Worm (Caenorhabditis elegans) whole organism, L1 larva: ENCODE data around the gene hrg-10.

Experiments
- C04F5.9 ChIP-seq: sonication (generic microtip); optimal IDR thresholded peaks from 2 replicates; lab custom pipeline; 2016; ENCODE audit warnings: missing genetic modification characterization, missing compliant biosample characterization
- C16A3.4 ChIP-seq: fragments of 150-350 bp; optimal IDR thresholded peaks from 2 replicates; lab custom pipeline; 2014; ENCODE audit warnings: missing biosample characterization, missing genetic modification characterization
- Y116A8C.19 ChIP-seq: sonication (generic microtip); optimal IDR thresholded peaks from 2 replicates; lab custom pipeline; 2016; ENCODE audit warnings: missing compliant biosample characterization, missing genetic modification characterization, borderline replicate concordance
- aha-1 ChIP-seq: fragments of 150-350 bp; optimal IDR thresholded peaks from 2 replicates; lab custom pipeline; 2014; ENCODE audit warnings: missing biosample characterization, missing genetic modification characterization
- alr-1 ChIP-seq: fragments of 200-800 bp; sonication (Bioruptor generic); optimal IDR thresholded peaks from 2 replicates; lab custom pipeline; 2018; ENCODE audit warnings: borderline replicate concordance, mild to moderate bottlenecking, missing genetic modification characterization, missing compliant biosample characterization
- aly-2 ChIP-seq: fragments of 150-350 bp; optimal IDR thresholded peaks from 2 replicates; lab custom pipeline; 2014; ENCODE audit warnings: missing biosample characterization, missing genetic modification characterization
- ceh-88 ChIP-seq: fragments of 200-800 bp; sonication (Bioruptor generic); IDR thresholded peaks from 2 replicates; pipeline ENCODE4 v1.3.6; 2022; ENCODE audit warnings: missing genetic modification characterization, missing compliant biosample characterization
- dpl-1 ChIP-seq, 3 experiments: fragments of 150-350 bp in 2 of 3; sonication (generic microtip) in 1 of 3; optimal IDR thresholded peaks; 2 replicates each; lab custom pipeline; 2014 to 2017; ENCODE audit warnings: missing biosample characterization in 3 of 3, missing genetic modification characterization in 3 of 3, missing genetic modification reagents in 3 of 3
- efl-1 ChIP-seq, 4 experiments: fragments of 150-350 bp; optimal IDR thresholded peaks in 3 of 4; peaks in 1 of 4; 1 replicate in 1 of 4; 2 replicates in 3 of 4; lab custom pipeline; 2014; ENCODE audit warnings: missing biosample characterization in 2 of 4, missing genetic modification characterization in 2 of 4, missing genetic modification reagents in 2 of 4
- elt-3 ChIP-seq, 6 experiments: fragments of 150-350 bp in 1 of 6; sonication (generic microtip); optimal IDR thresholded peaks; 2 replicates each; lab custom pipeline; 2017 to 2018; ENCODE audit warnings: missing biosample characterization in 6 of 6, missing genetic modification characterization in 6 of 6, inconsistent platforms in 1 of 6
- fkh-4 ChIP-seq: sonication (generic microtip); optimal IDR thresholded peaks from 2 replicates; lab custom pipeline; 2016; ENCODE audit warnings: missing compliant biosample characterization, missing genetic modification characterization, borderline replicate concordance
- fos-1 ChIP-seq: fragments of 150-350 bp; optimal IDR thresholded peaks from 2 replicates; lab custom pipeline; 2014; ENCODE audit warnings: missing biosample characterization, missing genetic modification characterization
- grh-1 ChIP-seq: fragments of 200-800 bp; sonication (Bioruptor generic); IDR thresholded peaks from 2 replicates; pipeline ENCODE4 v1.3.6; 2022; ENCODE audit warnings: missing genetic modification reagents, missing genetic modification characterization, missing compliant biosample characterization
- isw-1 ChIP-seq: fragments of 200-800 bp; sonication (Bioruptor generic); IDR thresholded peaks from 2 replicates; pipeline ENCODE4 v1.3.6; 2022; ENCODE audit warnings: missing genetic modification characterization, missing compliant biosample characterization
- lin-15B ChIP-seq: fragments of 150-350 bp; sonication (generic microtip); optimal IDR thresholded peaks from 3 replicates; lab custom pipeline; 2014; ENCODE audit warnings: missing biosample characterization, missing genetic modification characterization
- lin-35 ChIP-seq, 2 experiments: fragments of 150-350 bp; optimal IDR thresholded peaks; 2 replicates each; lab custom pipeline; 2014; ENCODE audit warnings: missing biosample characterization in 2 of 2, missing genetic modification characterization in 2 of 2, missing genetic modification reagents in 2 of 2
- mab-9 ChIP-seq: fragments of 200-800 bp; sonication (Bioruptor generic); IDR thresholded peaks from 2 replicates; pipeline ENCODE4 v1.3.6; 2022; ENCODE audit warnings: missing genetic modification reagents, missing genetic modification characterization, missing compliant biosample characterization
- mdl-1 ChIP-seq, 2 experiments: fragments of 150-350 bp; optimal IDR thresholded peaks; 2 replicates each; lab custom pipeline; 2014 to 2017; ENCODE audit warnings: missing biosample characterization in 2 of 2, missing genetic modification characterization in 2 of 2, inconsistent platforms in 1 of 2
- nhr-12 ChIP-seq: sonication (generic microtip); optimal IDR thresholded peaks from 2 replicates; lab custom pipeline; 2017; ENCODE audit warnings: missing biosample characterization, missing genetic modification characterization
- nhr-19 ChIP-seq: fragments of 200-800 bp; sonication (Bioruptor generic); conservative IDR thresholded peaks from 2 replicates; pipeline ENCODE4 v1.3.6; 2022; ENCODE audit warnings: missing genetic modification characterization, missing compliant biosample characterization
- nhr-20 ChIP-seq: sonication (generic microtip); optimal IDR thresholded peaks from 2 replicates; lab custom pipeline; 2016; ENCODE audit warnings: mild to moderate bottlenecking, missing genetic modification characterization, missing compliant biosample characterization
- nhr-28 ChIP-seq: fragments of 150-350 bp; optimal IDR thresholded peaks from 2 replicates; lab custom pipeline; 2014; ENCODE audit warnings: missing biosample characterization, missing genetic modification characterization
- nhr-47 ChIP-seq: sonication (generic microtip); optimal IDR thresholded peaks from 2 replicates; lab custom pipeline; 2016; ENCODE audit warnings: mild to moderate bottlenecking, missing genetic modification characterization, moderate library complexity, missing compliant biosample characterization
- nhr-76 ChIP-seq: sonication (generic microtip); optimal IDR thresholded peaks from 2 replicates; lab custom pipeline; 2017; ENCODE audit warnings: missing biosample characterization, missing genetic modification characterization
- nhr-85 ChIP-seq: sonication (generic microtip); peaks from one replicate; lab custom pipeline; 2016; ENCODE audit warnings: missing genetic modification characterization, inconsistent platforms, missing compliant biosample characterization
- pag-3 ChIP-seq: sonication (generic microtip); optimal IDR thresholded peaks from 2 replicates; lab custom pipeline; 2017; ENCODE audit warnings: missing genetic modification characterization, mild to moderate bottlenecking, missing compliant biosample characterization, antibody characterized with exemption, borderline replicate concordance; ENCODE audit not compliant: insufficient read depth
- unc-130 ChIP-seq: fragments of 150-350 bp; optimal IDR thresholded peaks from 2 replicates; lab custom pipeline; 2017; ENCODE audit warnings: missing biosample characterization, missing genetic modification characterization, inconsistent platforms
- zip-4 ChIP-seq: fragments of 200-800 bp; sonication (Bioruptor generic); optimal IDR thresholded peaks from 2 replicates; lab custom pipeline; 2018; ENCODE audit warnings: mild to moderate bottlenecking, missing genetic modification characterization, moderate library complexity, missing compliant biosample characterization

The hrg-10 gene

DNA sequence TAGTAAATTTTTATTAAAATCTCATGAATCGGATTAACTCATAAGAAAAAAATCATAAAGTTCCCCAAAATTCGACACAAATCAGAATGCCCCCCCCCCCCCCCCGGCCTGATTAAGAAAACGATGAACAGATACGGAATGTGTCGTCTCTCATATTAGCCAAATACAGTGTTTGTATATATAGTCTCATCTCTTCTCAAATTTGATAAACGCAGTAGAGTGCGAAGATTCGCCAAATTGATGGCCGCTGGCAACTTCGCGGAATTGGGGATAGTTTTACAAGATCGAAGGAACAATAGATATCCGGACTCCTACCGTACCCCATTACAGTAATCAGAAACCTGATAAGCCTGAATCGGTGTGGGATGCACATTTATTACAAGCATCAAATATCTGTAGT, 19.5 kb downstream of the hrg-10 start:
- TF ChIP-seq nhr-85 (tag; lab: Kevin White, UChicago) (peak; percentile 71), nhr-19 (GFP tag; lab: Robert Waterston, UW) (no peak)

DNA sequence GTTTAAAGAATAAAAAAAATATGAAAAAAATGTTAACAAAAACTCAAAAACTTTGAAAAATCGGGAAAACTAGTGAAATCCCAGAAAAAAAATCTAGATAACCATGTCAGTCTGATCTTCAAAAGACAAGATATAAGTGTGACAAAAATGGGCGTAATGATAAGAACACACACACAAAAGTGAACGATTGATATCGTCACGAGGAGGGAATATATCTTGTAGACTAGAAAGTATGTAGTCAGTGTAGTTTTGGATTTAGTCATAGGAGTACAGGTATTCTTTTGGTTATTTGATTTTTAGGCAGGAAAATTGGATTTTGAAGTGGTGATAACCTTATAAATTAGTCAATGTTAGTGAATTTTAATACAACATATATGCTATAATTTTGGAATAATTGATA, 22.6 kb downstream of the hrg-10 start:
- TF ChIP-seq mdl-1 (tag; optimal IDR thresholded peaks at IDR 0.05; lab: Kevin White, UChicago) (no peak), elt-3 (tag; optimal IDR thresholded peaks at IDR 0.05; lab: Kevin White, UChicago) (peak in 1 of 6 experiments; percentile 49), nhr-85 (tag; lab: Kevin White, UChicago) (peak; percentile 12), nhr-20 (peak; percentile 67), nhr-12 (no peak), efl-1 (optimal IDR thresholded peaks at IDR 0.05; lab: Kevin White, UChicago) (no peak), efl-1 (GFP tag; optimal IDR thresholded peaks at IDR 0.05 in 1 of 2; lab: Kevin White, UChicago) (peak in 1 of 2 experiments; percentile 11)

DNA sequence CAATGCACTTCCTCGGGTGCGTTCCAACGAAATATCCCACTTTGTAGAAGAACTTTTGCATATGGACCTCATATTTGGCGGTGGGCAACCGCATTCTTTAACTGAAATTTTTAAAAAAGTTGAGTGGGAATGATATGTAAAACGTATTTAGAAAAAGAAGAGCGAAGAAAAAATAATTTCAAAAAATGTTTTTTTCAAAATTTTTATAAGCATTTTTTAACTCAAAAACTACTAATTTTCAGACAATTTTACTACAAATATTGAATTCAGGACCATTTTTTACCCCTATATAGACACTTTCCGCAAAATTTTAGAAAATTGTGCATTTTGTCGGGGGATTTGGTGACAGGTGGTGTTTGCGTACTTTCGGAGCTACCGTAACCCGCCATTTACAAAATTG, 25.8 kb downstream of the hrg-10 start, which contains the start of gene ptr-22:
TSS of gene ptr-22 (minus strand) at position 101 of the 400 bp plus-strand sequence.
- TF ChIP-seq aha-1 (tag; lab: Kevin White, UChicago), result no peak
- TF ChIP-seq dpl-1 (GFP tag; optimal IDR thresholded peaks at IDR 0.05; lab: Kevin White, UChicago), result no peak
- TF ChIP-seq elt-3 (tag; optimal IDR thresholded peaks at IDR 0.05; lab: Kevin White, UChicago), result no peak
- no peak for TF ChIP-seq alr-1 (tag; lab: Kevin White, UChicago)
- no peak for TF ChIP-seq grh-1
- no peak for TF ChIP-seq mdl-1 (tag; optimal IDR thresholded peaks at IDR 0.05; lab: Kevin White, UChicago)
- TF ChIP-seq lin-15B (tag; lab: Kevin White, UChicago), result no peak
- no peak for TF ChIP-seq nhr-47
- no peak for TF ChIP-seq nhr-76
- no peak for TF ChIP-seq lin-35 (GFP tag; optimal IDR thresholded peaks at IDR 0.05; lab: Kevin White, UChicago)
- TF ChIP-seq isw-1 (GFP tag; lab: Robert Waterston, UW), result no peak
- TF ChIP-seq fkh-4 (tag; lab: Kevin White, UChicago), result no peak
- no peak for TF ChIP-seq Y116A8C.19 (tag; lab: Kevin White, UChicago)
- TF ChIP-seq ceh-88 (GFP tag; lab: Robert Waterston, UW), result no peak

DNA sequence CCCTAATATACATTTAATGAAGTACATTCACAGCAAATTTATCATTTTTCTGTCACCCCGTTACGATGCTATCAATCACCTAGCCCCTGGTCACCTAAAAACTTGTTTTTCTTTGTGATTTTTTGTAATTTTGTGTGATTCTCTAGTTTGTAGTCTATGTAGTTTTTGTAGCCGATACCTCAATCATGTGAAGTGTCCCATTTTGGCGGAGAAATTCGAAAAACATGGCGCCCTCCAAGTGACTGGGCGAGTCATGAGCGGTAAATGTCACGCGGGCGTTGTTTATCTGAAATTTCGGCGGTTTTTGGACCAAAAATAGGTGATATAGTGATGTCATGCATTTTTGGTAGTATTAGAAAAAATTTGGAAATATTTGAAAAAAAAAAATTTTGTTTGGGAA, 26.4 kb downstream of the hrg-10 start:
- TF ChIP-seq C04F5.9 (tag; lab: Kevin White, UChicago), result no peak
- TF ChIP-seq lin-35 (GFP tag; optimal IDR thresholded peaks at IDR 0.05; lab: Kevin White, UChicago), result peak in 1 of 2 experiments; percentile 15
- peak; percentile 63 for TF ChIP-seq nhr-85 (tag; lab: Kevin White, UChicago)
- peak; percentile 34 for TF ChIP-seq nhr-20
- TF ChIP-seq, all 84 proteins: peak for 3

DNA sequence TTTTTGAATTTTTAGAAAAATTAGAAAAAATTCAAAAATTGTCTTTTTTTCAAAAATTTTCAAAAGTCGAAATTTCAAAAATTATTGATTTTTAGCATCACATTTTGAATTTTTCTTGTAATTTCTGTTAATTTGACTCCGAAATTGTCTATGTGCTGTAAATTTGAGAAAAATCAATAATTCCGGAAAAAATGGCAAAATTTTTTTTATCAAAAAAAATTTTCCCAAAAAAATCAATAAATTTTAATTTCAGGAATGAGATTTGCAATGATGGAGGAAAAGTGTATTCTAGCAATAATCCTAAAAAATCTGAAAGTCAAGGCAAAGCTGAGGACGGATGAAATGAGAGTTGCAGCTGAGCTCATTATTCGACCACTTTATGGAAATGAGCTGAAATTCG, 39.7 kb downstream of the hrg-10 start:
- no peak for TF ChIP-seq mab-9 (GFP tag; lab: Robert Waterston, UW)
- no peak for TF ChIP-seq nhr-28 (tag; lab: Kevin White, UChicago)
- TF ChIP-seq unc-130, result no peak
- TF ChIP-seq isw-1 (GFP tag; lab: Robert Waterston, UW), result no peak
- TF ChIP-seq C16A3.4 (tag; lab: Kevin White, UChicago), result no peak
- TF ChIP-seq pag-3 (tag; lab: Kevin White, UChicago), result no peak
- no peak for TF ChIP-seq aly-2 (tag; lab: Kevin White, UChicago)
- TF ChIP-seq efl-1 (optimal IDR thresholded peaks at IDR 0.05; lab: Kevin White, UChicago), result no peak
- TF ChIP-seq efl-1 (GFP tag; optimal IDR thresholded peaks at IDR 0.05 in 1 of 2; lab: Kevin White, UChicago), result peak in 1 of 2 experiments; percentile 70
- TF ChIP-seq, all 84 proteins: peak for 1

DNA sequence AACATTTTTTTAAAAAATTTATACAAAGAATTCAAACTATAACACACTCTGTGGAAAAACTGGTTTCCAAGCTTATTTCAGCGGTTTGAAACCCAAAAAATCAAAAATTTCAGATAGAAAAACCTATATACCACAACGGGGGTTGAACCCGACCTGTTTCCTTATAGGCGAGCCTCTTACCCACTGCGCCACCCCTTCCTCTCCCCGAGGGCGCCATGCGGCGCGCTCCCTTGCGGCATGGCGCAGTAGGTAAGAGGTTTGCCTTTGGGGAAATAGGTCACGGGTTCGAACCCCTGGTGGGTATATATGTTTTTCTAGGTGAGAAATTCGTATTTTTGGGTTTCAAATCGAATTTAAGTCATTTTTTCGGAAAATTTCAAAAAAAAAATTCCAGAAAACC, 44.0 kb downstream of the hrg-10 start:
- no peak for TF ChIP-seq zip-4
- TF ChIP-seq efl-1 (optimal IDR thresholded peaks at IDR 0.05; lab: Kevin White, UChicago), result no peak
- peak in 1 of 2 experiments; percentile 24 for TF ChIP-seq efl-1 (GFP tag; optimal IDR thresholded peaks at IDR 0.05 in 1 of 2; lab: Kevin White, UChicago)
- TF ChIP-seq, all 84 proteins: peak for 1

DNA sequence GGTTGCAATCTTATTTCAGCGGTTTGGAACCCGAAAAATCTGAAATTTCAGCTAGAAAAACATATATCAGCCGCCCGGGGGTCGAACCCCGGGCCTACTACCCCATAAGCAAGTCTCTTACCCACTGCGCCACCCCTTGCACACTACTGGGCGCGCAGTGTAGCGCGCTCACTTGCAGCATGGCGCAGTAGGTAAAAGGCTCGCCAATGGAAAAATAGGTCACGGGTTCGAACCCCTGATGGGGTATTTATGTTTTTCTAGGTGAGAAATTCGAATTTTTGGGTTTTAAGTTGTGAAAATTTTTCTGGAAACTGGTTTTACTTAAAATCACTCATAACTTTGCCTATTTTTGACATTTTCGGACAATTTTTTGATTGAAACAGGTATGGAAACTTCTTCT, 44.6 kb downstream of the hrg-10 start:
- TF ChIP-seq efl-1 (optimal IDR thresholded peaks at IDR 0.05; lab: Kevin White, UChicago), result no peak
- TF ChIP-seq efl-1 (GFP tag; optimal IDR thresholded peaks at IDR 0.05 in 1 of 2; lab: Kevin White, UChicago), result peak in 1 of 2 experiments; percentile 35
- TF ChIP-seq fos-1 (tag; lab: Kevin White, UChicago), result no peak
